Fruit fly (Drosophila melanogaster): Measurements from ENCODE around the gene Rfk.

Gene Rfk

DNA sequence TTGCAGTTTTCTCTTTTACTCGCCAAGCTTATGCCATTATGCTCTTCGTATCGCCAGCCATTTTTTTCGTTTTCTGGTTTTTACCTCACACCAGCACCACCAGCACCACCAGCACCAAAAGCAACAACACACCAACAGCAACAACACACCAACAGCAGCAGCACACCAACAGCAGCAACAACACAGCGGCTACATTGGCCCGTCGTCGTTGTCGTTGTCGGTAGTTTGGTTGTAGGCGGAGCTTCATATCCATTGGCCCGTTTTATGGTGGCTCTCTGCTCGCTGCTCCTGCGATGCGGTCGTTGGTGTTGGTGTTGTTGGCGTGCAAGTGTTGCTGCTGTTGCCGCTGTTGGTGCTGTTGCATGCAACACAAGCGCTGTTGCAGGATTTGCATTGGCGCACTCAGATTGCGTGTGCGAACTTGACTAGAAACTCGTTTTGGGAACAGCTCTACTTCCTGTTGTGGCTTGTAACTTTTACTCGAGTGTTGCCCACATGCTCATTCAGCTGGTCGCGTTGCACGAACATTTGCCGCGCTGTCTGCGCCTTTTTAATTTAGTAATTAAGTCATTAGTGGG is 23.8 kb upstream of the Rfk start:
- TF ChIP-seq B-H2 (GFP tag; optimal IDR thresholded peaks at IDR 0.05) (no peak), CG4360 (GFP tag; IDR thresholded peaks at IDR 0.05) (peak; percentile 91), D (optimal IDR thresholded peaks at IDR 0.05) (peak; percentile 32), D (GFP tag; optimal IDR thresholded peaks at IDR 0.05) (no peak), H15 (GFP tag; IDR thresholded peaks at IDR 0.05) (no peak), CG8388 (GFP tag; optimal IDR thresholded peaks at IDR 0.05) (no peak), ab (GFP tag; optimal IDR thresholded peaks at IDR 0.05) (no peak), zen (tag; optimal IDR thresholded peaks at IDR 0.05) (no peak), ssp (GFP tag; IDR thresholded peaks at IDR 0.05) (no peak), CG15479 (GFP tag; optimal IDR thresholded peaks at IDR 0.05) (no peak), cg (GFP tag; optimal IDR thresholded peaks at IDR 0.05) (peak; percentile 74), CG4707 (GFP tag; optimal IDR thresholded peaks at IDR 0.05) (no peak), CG2199 (GFP tag; IDR thresholded peaks at IDR 0.05) (0 out of 3 replicates have a peak, but pooled peaks have one; percentile 55), kah (GFP tag; optimal IDR thresholded peaks at IDR 0.05) (no peak), lov (optimal IDR thresholded peaks at IDR 0.05) (no peak), lov (GFP tag; IDR thresholded peaks at IDR 0.05) (no peak), CTCF (GFP tag; optimal IDR thresholded peaks at IDR 0.05) (no peak), CoRest (tag; optimal IDR thresholded peaks at IDR 0.05) (peak; percentile 1), jigr1 (GFP tag; IDR thresholded peaks at IDR 0.05) (no peak), CG7556 (GFP tag; optimal IDR thresholded peaks at IDR 0.05) (no peak), fd96Cb (tag; optimal IDR thresholded peaks at IDR 0.05) (no peak), CG17829 (tag; optimal IDR thresholded peaks at IDR 0.05) (no peak), CG7928 (GFP tag; optimal IDR thresholded peaks at IDR 0.05) (no peak), hth (optimal IDR thresholded peaks at IDR 0.05) (no peak), Scr (GFP tag; IDR thresholded peaks at IDR 0.05; ENCODE audit: partially characterized antibody) (no peak), zf30C (GFP tag; optimal IDR thresholded peaks at IDR 0.05) (no peak), Elba2 (GFP tag; optimal IDR thresholded peaks at IDR 0.05) (no peak), prd (optimal IDR thresholded peaks at IDR 0.05) (no peak), prd (GFP tag; IDR thresholded peaks at IDR 0.05) (no peak), CG18764 (GFP tag; optimal IDR thresholded peaks at IDR 0.05) (no peak), ems (GFP tag; optimal IDR thresholded peaks at IDR 0.05) (no peak), eve (GFP tag; optimal IDR thresholded peaks at IDR 0.05) (no peak), fru (optimal IDR thresholded peaks at IDR 0.05) (no peak), al (GFP tag; IDR thresholded peaks at IDR 0.05) (no peak), zfh2 (GFP tag; optimal IDR thresholded peaks at IDR 0.05) (no peak), chinmo (GFP tag; IDR thresholded peaks at IDR 0.05; ENCODE audit: partially characterized antibody) (peak; percentile 66; the same call in 1 of the 4 replicates), da (GFP tag; optimal IDR thresholded peaks at IDR 0.05) (no peak), Sox100B (GFP tag; optimal IDR thresholded peaks at IDR 0.05) (no peak), CG10209 (GFP tag; optimal IDR thresholded peaks at IDR 0.05) (no peak), Sry-β (GFP tag; optimal IDR thresholded peaks at IDR 0.05) (no peak), sqz (GFP tag; optimal IDR thresholded peaks at IDR 0.05) (no peak), fd3F (GFP tag; optimal IDR thresholded peaks at IDR 0.05) (no peak), dan (GFP tag; IDR thresholded peaks at IDR 0.05) (no peak), CG10267 (tag; optimal IDR thresholded peaks at IDR 0.05) (no peak), CG8765 (GFP tag; IDR thresholded peaks at IDR 0.05) (no peak), CG8089 (GFP tag; optimal IDR thresholded peaks at IDR 0.05) (no peak), CG3065 (GFP tag; optimal IDR thresholded peaks at IDR 0.05) (no peak), sc (optimal IDR thresholded peaks at IDR 0.05) (no peak), sc (GFP tag; optimal IDR thresholded peaks at IDR 0.05) (no peak), CG5180 (GFP tag; optimal IDR thresholded peaks at IDR 0.05) (peak; percentile 84), CG13287 (GFP tag; IDR thresholded peaks at IDR 0.05; ENCODE audit: partially characterized antibody) (peak; percentile 14; the same call in 1 of the 2 replicates), mirr (GFP tag; optimal IDR thresholded peaks at IDR 0.05) (no peak), CG42726 (GFP tag; IDR thresholded peaks at IDR 0.05; ENCODE audit: partially characterized antibody) (0 out of 2 replicates have a peak, but pooled peaks have one; percentile 34)
